Worm (Caenorhabditis elegans): ENCODE data around the gene try-11.

ce11 chrV:7455008-7455407 lies 3.5 kb downstream of the try-11 start, which contains the start of gene F25E5.2:
- TF ChIP-seq tbx-2 (tag; optimal IDR thresholded peaks at IDR 0.05) (no peak), ceh-8 (GFP tag; optimal IDR thresholded peaks at IDR 0.05) (no peak), skn-1 (tag; optimal IDR thresholded peaks at IDR 0.05) (no peak), elt-2 (tag; optimal IDR thresholded peaks at IDR 0.05) (no peak), lin-15B (tag; optimal IDR thresholded peaks at IDR 0.05) (no peak), mdl-1 (tag; optimal IDR thresholded peaks at IDR 0.05) (no peak), elt-3 (tag; optimal IDR thresholded peaks at IDR 0.05) (no peak)

Data from whole organism, L1 larva.